Worm (Caenorhabditis elegans) whole organism, mixed stage, embryonic: Measurements from ENCODE around the gene srh-239.

ENCODE experiments used
- blmp-1 ChIP-seq: fragments of 150-350 bp; optimal IDR thresholded peaks from 2 replicates; lab custom pipeline; 2014; ENCODE audit warnings: missing biosample characterization, missing genetic modification characterization
- ceh-83 ChIP-seq: fragments of 200-800 bp; sonication (Bioruptor generic); optimal IDR thresholded peaks from 2 replicates; lab custom pipeline; 2018; ENCODE audit warnings: mild to moderate bottlenecking, missing genetic modification characterization, missing compliant biosample characterization
- nhr-12 ChIP-seq: fragments of 150-350 bp; optimal IDR thresholded peaks from 2 replicates; lab custom pipeline; 2014; ENCODE audit warnings: missing biosample characterization, missing genetic modification characterization
- nhr-237 ChIP-seq: fragments of 150-350 bp; optimal IDR thresholded peaks from 2 replicates; lab custom pipeline; 2014; ENCODE audit warnings: missing biosample characterization, missing genetic modification characterization
- pha-4 ChIP-seq: fragments of 150-350 bp; optimal IDR thresholded peaks from 2 replicates; lab custom pipeline; 2018; ENCODE audit warnings: missing biosample characterization, missing genetic modification reagents, missing genetic modification characterization
- sptf-1 ChIP-seq: sonication (generic microtip); optimal IDR thresholded peaks from 2 replicates; lab custom pipeline; 2017; ENCODE audit warnings: mild to moderate bottlenecking, missing genetic modification characterization, moderate library complexity, missing compliant biosample characterization
- unc-39 ChIP-seq: fragments of 150-350 bp; optimal IDR thresholded peaks from 2 replicates; lab custom pipeline; 2014; ENCODE audit warnings: missing biosample characterization, missing genetic modification characterization

DNA sequence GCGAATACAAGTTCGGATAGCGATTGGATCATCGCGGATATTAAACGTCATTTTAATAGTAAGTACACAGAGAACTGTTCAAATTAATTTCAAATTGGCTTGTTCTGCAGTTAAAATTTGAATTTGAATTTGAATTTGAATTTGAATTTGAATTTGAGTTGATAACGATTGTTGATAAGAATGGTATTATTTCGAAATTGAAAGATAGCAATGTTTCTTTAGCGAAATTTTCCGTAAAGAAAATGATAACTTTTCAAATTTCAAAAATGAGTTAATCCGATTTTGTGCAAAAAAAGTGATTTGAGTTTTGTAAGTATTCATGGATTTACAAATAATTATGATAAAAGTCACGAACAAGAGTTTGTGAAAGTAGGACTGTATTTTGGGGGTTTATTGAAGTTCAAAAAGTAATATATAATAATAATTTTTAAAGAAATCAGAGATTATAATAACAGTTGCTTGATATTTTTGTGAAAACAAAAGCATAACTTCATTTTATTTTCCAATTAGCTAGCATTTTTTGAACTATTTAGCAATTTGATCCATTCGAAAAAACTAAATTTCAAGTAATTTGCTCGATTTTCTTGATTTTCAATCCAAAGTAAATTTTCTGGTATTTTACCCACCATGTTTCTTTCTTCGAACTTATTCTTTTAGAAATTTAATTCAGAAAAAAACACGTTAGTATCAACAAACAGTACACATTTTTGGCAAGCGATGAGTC lies 20.0 kb upstream of the srh-239 start, which contains the start of gene Y36E3A.2:
- TF ChIP-seq nhr-12 (tag; lab: Kevin White, UChicago) (no peak), pha-4 (tag; lab: Kevin White, UChicago) (no peak), blmp-1 (tag; lab: Kevin White, UChicago) (no peak), sptf-1 (tag; lab: Kevin White, UChicago) (no peak), ceh-83 (GFP tag; lab: Kevin White, UChicago) (no peak), unc-39 (tag; lab: Kevin White, UChicago) (no peak), nhr-237 (tag; lab: Kevin White, UChicago) (no peak)
